Fruit fly (Drosophila melanogaster) whole organism, embryonic: ENCODE results near the gene CG34348.
A peak's percentile ranks its signal among the peaks of the same experiment; 100 is the strongest.

Source experiments
- Bdp1 ChIP-seq: fragments of 200-800 bp; sonication (Bioruptor generic); optimal IDR thresholded peaks from 3 replicates; lab custom pipeline; 2016; ENCODE audit warnings: missing biosample characterization, missing genetic modification characterization
- BtbVII ChIP-seq: fragments of 200-800 bp; sonication (Bioruptor generic); optimal IDR thresholded peaks from 3 replicates; lab custom pipeline; 2017; ENCODE audit warnings: missing biosample characterization, mild to moderate bottlenecking, missing genetic modification characterization
- CG10543 ChIP-seq: fragments of 200-800 bp; sonication (Bioruptor generic); optimal IDR thresholded peaks from 3 replicates; lab custom pipeline; 2017; ENCODE audit warnings: missing biosample characterization, mild to moderate bottlenecking, missing genetic modification characterization, moderate library complexity
- CG10979 ChIP-seq: fragments of 200-800 bp; sonication (Bioruptor generic); optimal IDR thresholded peaks from 2 replicates; lab custom pipeline; 2018; ENCODE audit warnings: missing biosample characterization, mild to moderate bottlenecking, missing genetic modification characterization, moderate library complexity
- CG12071 ChIP-seq: fragments of 200-800 bp; sonication (Bioruptor generic); optimal IDR thresholded peaks from 3 replicates; lab custom pipeline; 2018; ENCODE audit warnings: missing biosample characterization, mild to moderate bottlenecking, missing genetic modification characterization
- CG16813 ChIP-seq: fragments of 200-800 bp; sonication (Bioruptor generic); IDR thresholded peaks from 3 replicates; pipeline ENCODE4 v1.3.6; 2022; ENCODE audit warnings: missing biosample characterization, missing genetic modification characterization; ENCODE audit not compliant: partially characterized antibody
- CG1792 ChIP-seq: fragments of 200-800 bp; sonication (Bioruptor generic); optimal IDR thresholded peaks from 2 replicates; lab custom pipeline; 2016; ENCODE audit warnings: missing biosample characterization, missing genetic modification characterization
- CG2199 ChIP-seq: fragments of 200-800 bp; sonication (Bioruptor generic); IDR thresholded peaks from 3 replicates; pipeline ENCODE4 v1.3.6; 2022; ENCODE audit warnings: missing biosample characterization, missing genetic modification characterization
- CG2202 ChIP-seq: fragments of 200-800 bp; sonication (Bioruptor generic); optimal IDR thresholded peaks from 2 replicates; lab custom pipeline; 2018; ENCODE audit warnings: missing biosample characterization, mild to moderate bottlenecking, missing genetic modification characterization
- CG2678 ChIP-seq: fragments of 200-800 bp; sonication (Bioruptor generic); optimal IDR thresholded peaks from 3 replicates; lab custom pipeline; 2019; ENCODE audit warnings: missing biosample characterization, mild to moderate bottlenecking, missing genetic modification characterization, moderate library complexity
- CG31365 ChIP-seq: fragments of 200-800 bp; sonication (Bioruptor generic); optimal IDR thresholded peaks from 2 replicates; lab custom pipeline; 2018; ENCODE audit warnings: missing biosample characterization, mild to moderate bottlenecking, missing genetic modification characterization
- CG3163 ChIP-seq: fragments of 200-800 bp; sonication (Bioruptor generic); optimal IDR thresholded peaks from 3 replicates; lab custom pipeline; 2016; ENCODE audit warnings: missing biosample characterization, missing genetic modification characterization
- CG32767 ChIP-seq: fragments of 200-800 bp; sonication (Bioruptor generic); IDR thresholded peaks from 2 replicates; pipeline ENCODE4 v1.3.6; 2022; ENCODE audit warnings: missing biosample characterization, missing genetic modification characterization
- CG4360 ChIP-seq: fragments of 200-800 bp; sonication (Bioruptor generic); IDR thresholded peaks from 2 replicates; pipeline ENCODE4 v1.3.6; 2022; ENCODE audit warnings: missing biosample characterization, missing genetic modification characterization
- CG5180 ChIP-seq: fragments of 200-800 bp; sonication (Bioruptor generic); optimal IDR thresholded peaks from 3 replicates; lab custom pipeline; 2017; ENCODE audit warnings: missing biosample characterization, missing genetic modification characterization, mild to moderate bottlenecking, moderate library complexity, missing genetic modification reagents
- CG7928 ChIP-seq: fragments of 200-800 bp; sonication (Bioruptor generic); optimal IDR thresholded peaks from 2 replicates; lab custom pipeline; 2017; ENCODE audit warnings: missing biosample characterization, mild to moderate bottlenecking, missing genetic modification characterization
- CG8359 ChIP-seq: fragments of 200-800 bp; sonication (Bioruptor generic); optimal IDR thresholded peaks from 2 replicates; lab custom pipeline; 2017; ENCODE audit warnings: missing biosample characterization, mild to moderate bottlenecking, missing genetic modification characterization, borderline replicate concordance
- CG8924 ChIP-seq: fragments of 200-800 bp; optimal IDR thresholded peaks from 3 replicates; lab custom pipeline; 2019; ENCODE audit warnings: missing biosample characterization, mild to moderate bottlenecking, missing genetic modification characterization, moderate library complexity
- Chrac-16 ChIP-seq: fragments of 200-800 bp; sonication (Bioruptor generic); optimal IDR thresholded peaks from 3 replicates; lab custom pipeline; 2016; ENCODE audit warnings: missing biosample characterization, missing genetic modification characterization
- Dref ChIP-seq: fragments of 200-800 bp; sonication (Bioruptor generic); IDR thresholded peaks from 2 replicates; pipeline ENCODE4 v1.3.6; 2022; ENCODE audit warnings: missing biosample characterization, missing genetic modification characterization
- GATAe ChIP-seq: fragments of 200-800 bp; sonication (Bioruptor generic); conservative IDR thresholded peaks from 2 replicates; pipeline ENCODE4 v1.3.6; 2022; ENCODE audit warnings: missing biosample characterization, missing genetic modification characterization
- HLH3B ChIP-seq: fragments of 200-800 bp; sonication (Bioruptor generic); IDR thresholded peaks from 2 replicates; pipeline ENCODE4 v1.3.6; 2022; ENCODE audit warnings: missing biosample characterization, missing genetic modification characterization
- Kr ChIP-seq: fragments of 200-800 bp; sonication (Bioruptor generic); optimal IDR thresholded peaks from 2 replicates; lab custom pipeline; 2017; ENCODE audit warnings: missing biosample characterization, mild to moderate bottlenecking, missing genetic modification characterization
- NC2α ChIP-seq: fragments of 200-800 bp; sonication (Bioruptor generic); optimal IDR thresholded peaks from 2 replicates; lab custom pipeline; 2016; ENCODE audit warnings: missing biosample characterization, missing genetic modification characterization
- Opbp ChIP-seq: fragments of 200-800 bp; sonication (Bioruptor generic); IDR thresholded peaks from 3 replicates; pipeline ENCODE4 v1.3.6; 2022; ENCODE audit warnings: missing biosample characterization, missing genetic modification characterization; ENCODE audit not compliant: partially characterized antibody
- Sry-β ChIP-seq: fragments of 200-800 bp; sonication (Bioruptor generic); optimal IDR thresholded peaks from 2 replicates; lab custom pipeline; 2018; ENCODE audit warnings: missing biosample characterization, mild to moderate bottlenecking, missing genetic modification characterization, moderate library complexity
- ara ChIP-seq: fragments of 200-800 bp; sonication (Bioruptor generic); IDR thresholded peaks from 2 replicates; pipeline ENCODE4 v1.3.6; 2022; ENCODE audit warnings: missing biosample characterization, missing genetic modification characterization
- bigmax ChIP-seq: fragments of 200-800 bp; sonication (Bioruptor generic); optimal IDR thresholded peaks from 2 replicates; lab custom pipeline; 2018; ENCODE audit warnings: missing biosample characterization, mild to moderate bottlenecking, missing genetic modification characterization
- chif ChIP-seq, 2 experiments: fragments of 200-800 bp; sonication (Bioruptor generic); optimal IDR thresholded peaks; 3 replicates each; lab custom pipeline; 2016; ENCODE audit warnings: missing biosample characterization in 2 of 2, missing genetic modification characterization in 2 of 2
- fd3F ChIP-seq: fragments of 200-800 bp; sonication (Bioruptor generic); optimal IDR thresholded peaks from 2 replicates; lab custom pipeline; 2018; ENCODE audit warnings: missing biosample characterization, mild to moderate bottlenecking, missing genetic modification characterization, moderate library complexity
- fd96Cb ChIP-seq: fragments of 200-800 bp; sonication (Bioruptor generic); optimal IDR thresholded peaks from 2 replicates; lab custom pipeline; 2018; ENCODE audit warnings: missing biosample characterization, mild to moderate bottlenecking, missing genetic modification characterization, moderate library complexity
- gsb-n ChIP-seq: fragments of 200-800 bp; sonication (Bioruptor generic); optimal IDR thresholded peaks from 3 replicates; lab custom pipeline; 2018; ENCODE audit warnings: missing biosample characterization, mild to moderate bottlenecking, missing genetic modification characterization
- jing ChIP-seq: fragments of 200-800 bp; sonication (Bioruptor generic); optimal IDR thresholded peaks from 2 replicates; lab custom pipeline; 2018; ENCODE audit warnings: missing biosample characterization, mild to moderate bottlenecking, missing genetic modification characterization
- ken ChIP-seq: fragments of 200-800 bp; sonication (Bioruptor generic); IDR thresholded peaks from 3 replicates; pipeline ENCODE4 v1.3.6; 2022; ENCODE audit warnings: missing biosample characterization, missing genetic modification characterization
- lab ChIP-seq: fragments of 200-800 bp; sonication (Bioruptor generic); optimal IDR thresholded peaks from 3 replicates; lab custom pipeline; 2017; ENCODE audit warnings: missing biosample characterization, missing genetic modification characterization, mild to moderate bottlenecking, moderate library complexity, missing genetic modification reagents
- lola ChIP-seq, 3 experiments: fragments of >200 bp in 2 of 3; fragments of 200-800 bp in 1 of 3; sonication (Bioruptor generic) in 1 of 3; optimal IDR thresholded peaks; 2 replicates each; lab custom pipeline; 2017 to 2019; ENCODE audit warnings: missing biosample characterization in 3 of 3, missing genetic modification characterization in 3 of 3, mild to moderate bottlenecking in 1 of 3, moderate library complexity in 1 of 3
- mld ChIP-seq: fragments of 200-800 bp; sonication (Bioruptor generic); IDR thresholded peaks from 3 replicates; pipeline ENCODE4 v1.3.6; 2022; ENCODE audit warnings: missing biosample characterization, missing genetic modification characterization; ENCODE audit not compliant: partially characterized antibody
- nau ChIP-seq: fragments of 200-800 bp; sonication (Bioruptor generic); optimal IDR thresholded peaks from 3 replicates; lab custom pipeline; 2017; ENCODE audit warnings: missing biosample characterization, mild to moderate bottlenecking, missing genetic modification characterization, missing genetic modification reagents
- onecut ChIP-seq: fragments of 200-800 bp; sonication (Bioruptor generic); IDR thresholded peaks from 2 replicates; pipeline ENCODE4 v1.3.6; 2022; ENCODE audit warnings: missing biosample characterization, missing genetic modification characterization
- phol ChIP-seq: fragments of 200-800 bp; sonication (Bioruptor generic); optimal IDR thresholded peaks from 3 replicates; lab custom pipeline; 2018; ENCODE audit warnings: missing biosample characterization, mild to moderate bottlenecking, missing genetic modification characterization, moderate library complexity
- pros ChIP-seq: fragments of 200-800 bp; sonication (Bioruptor generic); optimal IDR thresholded peaks from 3 replicates; lab custom pipeline; 2019; ENCODE audit warnings: missing biosample characterization, mild to moderate bottlenecking, missing genetic modification characterization, moderate library complexity
- pzg ChIP-seq: fragments of 200-800 bp; sonication (Bioruptor generic); optimal IDR thresholded peaks from 3 replicates; lab custom pipeline; 2018; ENCODE audit warnings: missing biosample characterization, mild to moderate bottlenecking, missing genetic modification characterization, moderate library complexity
- seq ChIP-seq: fragments of 200-800 bp; sonication (Bioruptor generic); IDR thresholded peaks from 2 replicates; pipeline ENCODE4 v1.3.6; 2022; ENCODE audit warnings: missing biosample characterization, missing genetic modification characterization
- sima ChIP-seq: fragments of 200-800 bp; sonication (Bioruptor generic); optimal IDR thresholded peaks from 2 replicates; lab custom pipeline; 2016; ENCODE audit warnings: missing biosample characterization, missing genetic modification characterization
- sr ChIP-seq: fragments of 200-800 bp; sonication (Bioruptor generic); IDR thresholded peaks from 3 replicates; pipeline ENCODE4 v1.3.6; 2022; ENCODE audit warnings: missing biosample characterization, missing genetic modification characterization
- sug ChIP-seq: fragments of 200-800 bp; optimal IDR thresholded peaks from 2 replicates; lab custom pipeline; 2019; ENCODE audit warnings: missing biosample characterization, mild to moderate bottlenecking, missing genetic modification characterization, moderate library complexity
- ttk ChIP-seq: fragments of 200-800 bp; sonication (Bioruptor generic); IDR thresholded peaks from 2 replicates; pipeline ENCODE4 v2.1.2; 2022; ENCODE audit warnings: missing biosample characterization, missing genetic modification characterization
- tx ChIP-seq: fragments of 200-800 bp; sonication (Bioruptor generic); optimal IDR thresholded peaks from 2 replicates; lab custom pipeline; 2016; ENCODE audit warnings: missing biosample characterization, missing genetic modification characterization
- vnd ChIP-seq: fragments of 200-800 bp; sonication (Bioruptor generic); IDR thresholded peaks from 3 replicates; pipeline ENCODE4 v1.3.6; 2022; ENCODE audit warnings: missing biosample characterization, missing genetic modification characterization; ENCODE audit not compliant: partially characterized antibody
- zen2 ChIP-seq: fragments of 200-800 bp; sonication (Bioruptor generic); IDR thresholded peaks from 3 replicates; pipeline ENCODE4 v1.3.6; 2022; ENCODE audit warnings: missing biosample characterization, missing genetic modification characterization; ENCODE audit not compliant: partially characterized antibody

Gene CG34348

dm6 chrX:11384023-11384444, 44.4 kb downstream of the CG34348 start (continued):
- TF ChIP-seq jing: no peak
- no peak for TF ChIP-seq zen2
- TF ChIP-seq CG4360: no peak
- TF ChIP-seq ttk (GFP tag; lab: Robert Waterston, UW): peak; percentile 51; the same call in 1 of the 2 replicates
- peak; percentile 51 for TF ChIP-seq onecut (GFP tag; lab: Robert Waterston, UW)
- no peak for TF ChIP-seq CG7928 (GFP tag; lab: Kevin White, UChicago)
- TF ChIP-seq CG10543 (GFP tag; lab: Kevin White, UChicago): peak; percentile 62
- peak; percentile 74 for TF ChIP-seq ken (GFP tag; lab: Robert Waterston, UW)
- no peak for TF ChIP-seq CG31365 (tag; lab: Kevin White, UChicago)
- peak; percentile 36 for TF ChIP-seq fd96Cb (tag; lab: Kevin White, UChicago)
- TF ChIP-seq chif (GFP tag; optimal IDR thresholded peaks at IDR 0.05; lab: Kevin White, UChicago): peak in 1 of 2 experiments; percentile 26
- peak; percentile 90 for TF ChIP-seq lab (GFP tag; lab: Kevin White, UChicago)
- TF ChIP-seq CG16813 (GFP tag; lab: Robert Waterston, UW): no peak
- TF ChIP-seq pzg (GFP tag; lab: Kevin White, UChicago): no peak
- TF ChIP-seq NC2α (GFP tag; lab: Kevin White, UChicago): no peak
- TF ChIP-seq CG2199 (GFP tag; lab: Robert Waterston, UW): no peak
- no peak for TF ChIP-seq CG5180 (GFP tag; lab: Kevin White, UChicago)
- TF ChIP-seq Kr (GFP tag; lab: Kevin White, UChicago): no peak
- no peak for TF ChIP-seq vnd (GFP tag; lab: Robert Waterston, UW)
- peak; percentile 54; the same call in 1 of the 2 replicates for TF ChIP-seq CG32767
- TF ChIP-seq sug (tag; lab: Kevin White, UChicago): peak; percentile 60
- TF ChIP-seq BtbVII: peak; percentile 73
- TF ChIP-seq Dref (GFP tag; lab: Robert Waterston, UW): no peak
- TF ChIP-seq Opbp (GFP tag; lab: Robert Waterston, UW): no peak
- peak; percentile 69 for TF ChIP-seq HLH3B
- no peak for TF ChIP-seq sima (GFP tag; lab: Kevin White, UChicago)
- TF ChIP-seq CG8924 (tag; lab: Kevin White, UChicago): peak; percentile 61
- peak; percentile 45 for TF ChIP-seq phol (tag; lab: Kevin White, UChicago)
- TF ChIP-seq sr (GFP tag; lab: Robert Waterston, UW): no peak
- TF ChIP-seq pros: no peak
- TF ChIP-seq gsb-n (tag; lab: Kevin White, UChicago): no peak
- TF ChIP-seq CG10979 (tag; lab: Kevin White, UChicago): no peak
- peak; percentile 27 for TF ChIP-seq Bdp1
- TF ChIP-seq Sry-β: no peak
- TF ChIP-seq tx: peak; percentile 7
- no peak for TF ChIP-seq CG8359 (GFP tag; lab: Kevin White, UChicago)
- peak; percentile 54 for TF ChIP-seq CG12071
- TF ChIP-seq seq (GFP tag; lab: Robert Waterston, UW): peak; percentile 75
- TF ChIP-seq CG2678 (tag; lab: Kevin White, UChicago): peak; percentile 83
- TF ChIP-seq mld (GFP tag; lab: Robert Waterston, UW): no peak
- peak; percentile 50 for TF ChIP-seq Chrac-16
- no peak for TF ChIP-seq CG2202 (tag; lab: Kevin White, UChicago)
- peak; percentile 27 for TF ChIP-seq nau (GFP tag; lab: Kevin White, UChicago)
- TF ChIP-seq CG1792: no peak
- TF ChIP-seq CG3163: no peak
- peak; percentile 39; the same call in 1 of the 2 replicates for TF ChIP-seq ara (GFP tag; lab: Robert Waterston, UW)
- no peak for TF ChIP-seq lola (GFP tag; optimal IDR thresholded peaks at IDR 0.05; lab: Kevin White, UChicago)
- no peak for TF ChIP-seq bigmax
- TF ChIP-seq GATAe (GFP tag; lab: Robert Waterston, UW): 0 out of 2 replicates have a peak, but pooled peaks have one; percentile 21
- TF ChIP-seq fd3F (GFP tag; lab: Kevin White, UChicago): peak; percentile 73
